Worm (Caenorhabditis elegans) whole organism, L2 larva: ENCODE data around the gene grl-19.

Source experiments
- F13H6.1 ChIP-seq: sonication (generic microtip); optimal IDR thresholded peaks from 2 replicates; lab custom pipeline; 2016; ENCODE audit warnings: missing genetic modification characterization, missing compliant biosample characterization
- ceh-82 ChIP-seq: fragments of 150-350 bp; optimal IDR thresholded peaks from 2 replicates; lab custom pipeline; 2014; ENCODE audit warnings: missing biosample characterization, missing genetic modification characterization
- elt-1 ChIP-seq: fragments of 150-350 bp; optimal IDR thresholded peaks from 2 replicates; lab custom pipeline; 2014; ENCODE audit warnings: missing biosample characterization, missing genetic modification characterization
- nhr-10 ChIP-seq: sonication (generic microtip); optimal IDR thresholded peaks from 2 replicates; lab custom pipeline; 2017; ENCODE audit warnings: missing biosample characterization, missing genetic modification characterization
- nhr-11 ChIP-seq: fragments of 150-350 bp; optimal IDR thresholded peaks from 2 replicates; lab custom pipeline; 2014; ENCODE audit warnings: missing biosample characterization, missing genetic modification characterization
- nhr-12 ChIP-seq: fragments of 150-350 bp; optimal IDR thresholded peaks from 2 replicates; lab custom pipeline; 2014; ENCODE audit warnings: missing biosample characterization, missing genetic modification characterization
- unc-39 ChIP-seq: fragments of 150-350 bp; optimal IDR thresholded peaks from 2 replicates; lab custom pipeline; 2014; ENCODE audit warnings: missing biosample characterization, missing genetic modification characterization
- unc-55 ChIP-seq: fragments of 150-350 bp; sonication (generic microtip); optimal IDR thresholded peaks from 3 replicates; lab custom pipeline; 2014; ENCODE audit warnings: missing biosample characterization, missing genetic modification reagents, missing genetic modification characterization
- ztf-11 ChIP-seq: sonication (generic microtip); optimal IDR thresholded peaks from 2 replicates; lab custom pipeline; 2017; ENCODE audit warnings: missing biosample characterization, missing genetic modification characterization

DNA sequence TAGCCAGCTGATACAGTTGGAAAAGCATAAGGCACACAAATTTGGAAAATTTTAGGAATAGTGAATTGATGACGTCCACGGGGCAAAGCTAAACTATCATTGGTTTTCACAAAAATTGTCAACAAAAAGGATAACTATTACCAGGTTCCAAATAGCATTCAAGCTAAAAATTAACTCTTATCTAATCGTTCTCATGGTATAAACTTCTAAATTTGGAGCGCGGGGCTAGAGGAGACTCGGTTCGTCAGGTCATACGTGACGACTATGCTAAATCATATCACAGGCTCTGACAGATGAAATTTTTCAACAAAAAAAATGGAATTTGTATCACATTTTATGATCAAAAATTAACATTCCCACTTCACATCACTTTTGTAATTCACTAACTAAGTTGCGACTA, 46.8 kb upstream of the grl-19 start:
- TF ChIP-seq nhr-12 (tag; lab: Kevin White, UChicago) (no peak), nhr-11 (tag; lab: Kevin White, UChicago) (no peak), unc-39 (tag; lab: Kevin White, UChicago) (no peak), nhr-10 (tag; lab: Kevin White, UChicago) (no peak), ceh-82 (tag; lab: Kevin White, UChicago) (no peak), F13H6.1 (tag; lab: Kevin White, UChicago) (no peak), ztf-11 (tag; lab: Kevin White, UChicago) (no peak), elt-1 (tag; lab: Kevin White, UChicago) (no peak), unc-55 (no peak)
